Fruit fly (Drosophila melanogaster): ENCODE results near the gene Gart.

DNA sequence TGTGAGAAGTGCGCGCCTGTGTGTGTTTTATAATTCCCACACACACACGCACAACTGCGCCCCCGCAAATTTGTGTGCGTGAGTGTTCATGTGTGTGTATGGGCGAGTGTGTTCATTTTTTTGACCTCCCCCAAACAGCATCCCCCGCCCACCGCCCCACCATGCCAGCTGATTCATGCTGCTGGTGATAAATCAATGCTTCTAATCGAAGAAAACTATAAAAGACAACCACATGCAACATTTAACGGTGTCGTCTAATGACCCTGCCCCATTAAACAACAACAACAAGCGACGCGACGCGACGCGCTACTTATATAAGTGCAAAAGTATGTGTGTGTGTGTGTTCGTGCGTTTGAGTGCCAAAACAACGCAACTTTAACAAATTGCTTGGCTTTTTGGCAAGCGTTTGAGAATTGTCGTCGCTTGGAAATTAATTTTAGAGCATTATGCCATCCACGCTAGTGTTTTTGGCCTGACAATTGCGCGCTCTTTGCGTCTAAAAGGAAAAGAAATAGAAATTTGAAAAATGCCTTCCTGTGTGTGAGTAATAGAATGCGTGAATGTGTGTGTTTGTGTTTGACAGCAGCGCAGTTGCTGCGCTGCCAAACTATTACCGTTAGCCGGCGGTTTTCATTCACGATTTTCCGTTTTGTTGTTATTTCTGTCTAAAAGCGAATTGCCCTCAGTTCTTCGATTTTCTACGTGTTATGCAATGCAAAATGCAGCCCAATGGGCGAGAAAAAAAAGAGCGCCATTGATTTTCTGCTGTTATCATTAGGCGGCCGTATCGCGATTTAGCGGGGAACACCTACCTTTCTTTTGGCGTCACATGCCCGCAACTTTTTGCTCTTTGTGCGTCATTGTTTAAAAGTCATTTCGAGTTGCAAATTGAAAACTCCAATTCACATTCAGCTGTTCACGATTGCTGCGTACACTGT, 15.0 kb upstream of the Gart start:
- TF ChIP-seq Myc (optimal IDR thresholded peaks at IDR 0.05) (no peak), N (GFP tag; optimal IDR thresholded peaks at IDR 0.05) (no peak), usp (GFP tag; optimal IDR thresholded peaks at IDR 0.05) (no peak), Abd-B (GFP tag; optimal IDR thresholded peaks at IDR 0.05) (no peak), foxo (GFP tag; optimal IDR thresholded peaks at IDR 0.05) (no peak), CrebA (GFP tag; optimal IDR thresholded peaks at IDR 0.05; ENCODE audit: borderline replicate concordance) (no peak)
